Fruit fly (Drosophila melanogaster) Kc167 (cell line): ENCODE results near the gene Nbr.

Source experiments
- Myc ChIP-seq: fragments of >200 bp; optimal IDR thresholded peaks from 2 replicates; lab custom pipeline; 2017; ENCODE audit warnings: missing external identifiers
- Sin3A ChIP-seq: fragments of >200 bp; optimal IDR thresholded peaks from 2 replicates; lab custom pipeline; 2018; ENCODE audit warnings: missing external identifiers
- h ChIP-seq: fragments of >200 bp; optimal IDR thresholded peaks from 3 replicates; lab custom pipeline; 2018; ENCODE audit warnings: missing external identifiers
- insv ChIP-seq: fragments of >200 bp; optimal IDR thresholded peaks from 3 replicates; lab custom pipeline; 2018; ENCODE audit warnings: missing external identifiers
- psq ChIP-seq: fragments of >200 bp; optimal IDR thresholded peaks from 2 replicates; lab custom pipeline; 2017; ENCODE audit warnings: missing external identifiers
- ttk ChIP-seq: sonication (Bioruptor generic); optimal IDR thresholded peaks from 2 replicates; lab custom pipeline; 2017; ENCODE audit warnings: missing external identifiers

DNA sequence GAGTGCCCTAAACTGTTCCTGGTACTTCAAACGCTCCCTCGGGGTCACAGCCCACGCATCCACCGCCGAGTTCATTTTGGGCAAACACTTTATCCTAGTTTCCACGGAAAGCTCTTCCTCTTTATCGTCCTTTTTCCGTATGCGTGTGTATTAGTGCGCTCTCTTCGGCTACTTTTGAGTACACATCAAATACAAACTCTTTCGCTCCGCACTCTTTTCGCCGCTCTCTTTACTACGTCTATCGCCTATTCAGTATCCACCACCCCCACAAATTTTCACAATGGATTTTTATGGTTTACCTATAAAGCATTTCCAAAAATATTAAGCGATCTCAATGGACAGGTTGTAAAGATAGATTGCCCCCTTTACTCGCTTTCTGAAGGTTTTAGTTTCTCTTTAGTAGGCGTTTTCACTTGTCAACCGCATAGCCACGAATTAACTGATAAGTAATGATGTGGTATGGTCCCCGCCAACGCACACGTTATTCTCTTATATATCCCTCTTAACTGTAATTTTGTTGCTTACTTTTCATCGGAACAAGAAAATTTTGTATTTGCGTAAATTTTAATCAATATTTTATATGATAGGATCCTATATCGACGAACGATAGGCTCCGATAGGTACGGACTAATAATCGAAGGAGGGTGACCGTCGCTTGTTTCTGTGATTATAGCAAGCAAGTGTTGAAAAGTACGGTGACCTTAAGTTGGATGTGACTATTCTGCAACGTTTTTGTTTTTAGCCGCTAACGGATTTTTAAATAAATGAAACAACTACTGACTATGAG, 21.0 kb downstream of the Nbr start, which contains the start of gene Dap160:
- no peak for TF ChIP-seq h (lab: Kevin White, UChicago)
- no peak for TF ChIP-seq Sin3A (lab: Kevin White, UChicago)
- no peak for TF ChIP-seq Myc (lab: Kevin White, UChicago)
- TF ChIP-seq ttk (lab: Kevin White, UChicago): no peak
- TF ChIP-seq psq (lab: Kevin White, UChicago): no peak
- TF ChIP-seq insv (lab: Kevin White, UChicago): no peak
